Fruit fly (Drosophila melanogaster): Measurements from ENCODE around the gene CG6650.

dm6 chr3L:14034476-14034875 lies 3.2 kb downstream of the CG6650 start, which contains the start of gene CG6661:
- no peak for TF ChIP-seq CG3726 (GFP tag; IDR thresholded peaks at IDR 0.05)
- TF ChIP-seq Sox102F (GFP tag; optimal IDR thresholded peaks at IDR 0.05): no peak
- TF ChIP-seq CG6765 (GFP tag; optimal IDR thresholded peaks at IDR 0.05): no peak
- no peak for TF ChIP-seq CG16779 (GFP tag; IDR thresholded peaks at IDR 0.05)
- no peak for TF ChIP-seq CTCF (GFP tag; optimal IDR thresholded peaks at IDR 0.05)
- no peak for TF ChIP-seq Xbp1 (GFP tag; optimal IDR thresholded peaks at IDR 0.05)
- TF ChIP-seq bsh (GFP tag; optimal IDR thresholded peaks at IDR 0.05): no peak
- TF ChIP-seq CG7372 (GFP tag; IDR thresholded peaks at IDR 0.05): no peak
- no peak for TF ChIP-seq CG9215 (GFP tag; IDR thresholded peaks at IDR 0.05)
- TF ChIP-seq Doc2 (GFP tag; IDR thresholded peaks at IDR 0.05): no peak

Measured in whole organism, embryonic.